Worm (Caenorhabditis elegans): ENCODE results near the gene cfap-20.

DNA sequence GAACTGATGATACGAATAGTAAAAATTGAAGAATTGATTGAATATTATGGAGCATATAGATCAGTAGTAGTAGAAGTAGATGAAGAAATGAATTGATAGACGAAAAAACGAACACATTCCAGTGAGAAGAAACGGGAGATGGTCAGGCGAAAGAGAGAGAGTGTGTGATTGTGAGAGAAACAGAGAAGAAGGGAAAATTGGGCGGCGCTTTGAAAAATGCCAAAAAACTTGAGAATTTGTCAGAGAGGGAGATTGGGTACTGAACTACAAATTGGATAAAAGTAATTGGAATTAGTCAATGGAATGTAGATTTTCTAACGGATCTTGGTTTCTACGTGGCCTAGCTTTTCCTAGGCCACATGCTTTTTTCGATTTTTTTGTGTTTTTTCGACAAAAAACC is 49.1 kb downstream of the cfap-20 start, which contains the start of gene C34C12.7:
- no peak for TF ChIP-seq unc-55 (GFP tag; optimal IDR thresholded peaks at IDR 0.05)
- no peak for TF ChIP-seq ama-1 (optimal IDR thresholded peaks at IDR 0.05)
- TF ChIP-seq nhr-10 (tag; optimal IDR thresholded peaks at IDR 0.05), result no peak
- TF ChIP-seq egl-27 (tag; optimal IDR thresholded peaks at IDR 0.05), result no peak
- no peak for TF ChIP-seq unc-62 (GFP tag; optimal IDR thresholded peaks at IDR 0.05)
- no peak for TF ChIP-seq lin-39 (tag; optimal IDR thresholded peaks at IDR 0.05)
- no peak for TF ChIP-seq blmp-1 (tag; optimal IDR thresholded peaks at IDR 0.05; ENCODE audit: insufficient read depth)
- no peak for TF ChIP-seq nhr-11 (tag; optimal IDR thresholded peaks at IDR 0.05)

Data from whole organism, L2 larva.